Fruit fly (Drosophila melanogaster) S2 (cell line): ENCODE results near the gene Or1a.

ENCODE experiments used
- CG8478 ChIP-seq: fragments of >200 bp; optimal IDR thresholded peaks from 2 replicates; lab custom pipeline; 2018
- CTCF ChIP-seq, 2 experiments: fragments of >200 bp; optimal IDR thresholded peaks; 2 replicates each; lab custom pipeline; 2018

Or1a gene

DNA sequence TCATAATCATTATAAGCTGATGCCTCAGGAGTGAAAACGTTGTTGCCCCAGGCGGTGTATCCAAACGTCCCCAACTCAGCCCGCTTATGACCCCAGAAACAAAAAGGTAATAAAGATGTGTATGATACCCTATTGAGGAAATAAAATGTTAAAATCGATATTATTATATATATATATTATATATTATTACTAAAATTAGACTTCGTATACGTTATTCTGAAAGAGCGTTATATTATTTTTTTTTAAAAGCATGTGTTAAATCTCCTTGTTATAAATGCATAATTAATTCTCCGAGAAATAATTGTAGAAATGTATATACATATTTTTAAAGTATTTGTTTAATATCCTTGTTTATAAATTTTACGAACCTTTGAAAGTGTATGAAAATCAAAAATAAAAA lies 49.1 kb downstream of the Or1a start:
- TF ChIP-seq CTCF (optimal IDR thresholded peaks at IDR 0.05; lab: Kevin White, UChicago) (no peak), CG8478 (lab: Kevin White, UChicago) (no peak)
